Worm (Caenorhabditis elegans): ENCODE results near the gene F20A1.6.

The F20A1.6 gene

DNA sequence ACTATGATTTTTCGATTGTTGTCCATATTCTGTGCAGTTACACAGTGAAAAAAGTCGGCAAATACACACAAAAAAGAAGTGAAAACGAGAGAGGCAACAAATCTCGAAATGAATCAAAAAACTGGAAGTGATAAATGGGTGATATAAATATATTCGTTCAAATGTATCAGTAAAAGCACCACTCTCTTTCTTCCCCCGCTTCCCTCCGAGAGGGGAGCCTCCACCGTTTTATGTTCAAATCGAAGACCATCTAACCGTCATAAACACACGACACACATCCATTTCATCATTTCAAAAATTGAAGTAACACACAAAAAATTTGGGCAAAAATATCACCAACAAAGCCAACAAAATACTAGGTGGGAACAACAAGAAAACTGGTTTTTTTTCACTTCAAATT lies at the start of gene F20A1.6:
F20A1.6 (minus strand) TSS at position 101 of the 400 bp plus-strand sequence.
- no peak for TF ChIP-seq egrh-3 (GFP tag; IDR thresholded peaks at IDR 0.05)
- TF ChIP-seq Y79H2A.3 (GFP tag; conservative IDR thresholded peaks at IDR 0.05) = no peak
- TF ChIP-seq F57C9.4 (tag; optimal IDR thresholded peaks at IDR 0.05) = no peak
- no peak for TF ChIP-seq lir-1 (GFP tag; conservative IDR thresholded peaks at IDR 0.05)
- no peak for TF ChIP-seq dpl-1 (GFP tag; optimal IDR thresholded peaks at IDR 0.05)
- TF ChIP-seq ekl-4 (GFP tag; IDR thresholded peaks at IDR 0.05) = no peak
- TF ChIP-seq nfya-1 (tag; optimal IDR thresholded peaks at IDR 0.05; ENCODE audit: borderline replicate concordance, insufficient read depth) = no peak
- TF ChIP-seq ets-4 (GFP tag; optimal IDR thresholded peaks at IDR 0.05) = no peak
- no peak for TF ChIP-seq K11D2.4 (GFP tag; IDR thresholded peaks at IDR 0.05)
- no peak for TF ChIP-seq F37B4.10 (GFP tag; IDR thresholded peaks at IDR 0.05)
- TF ChIP-seq mxl-1 (tag; optimal IDR thresholded peaks at IDR 0.05) = no peak
- no peak for TF ChIP-seq let-607 (tag; optimal IDR thresholded peaks at IDR 0.05)
- no peak for TF ChIP-seq chd-7 (tag; optimal IDR thresholded peaks at IDR 0.05)
- TF ChIP-seq B0019.2 (GFP tag; conservative IDR thresholded peaks at IDR 0.05) = no peak
- no peak for TF ChIP-seq dox-1 (GFP tag; IDR thresholded peaks at IDR 0.05)
- TF ChIP-seq die-1 (tag; optimal IDR thresholded peaks at IDR 0.05) = no peak
- TF ChIP-seq F22D6.2 (tag; optimal IDR thresholded peaks at IDR 0.05) = no peak
- no peak for TF ChIP-seq ceh-79 (tag; optimal IDR thresholded peaks at IDR 0.05)
- no peak for TF ChIP-seq ztf-28 (GFP tag; IDR thresholded peaks at IDR 0.05)
- no peak for TF ChIP-seq F23B12.7 (tag; optimal IDR thresholded peaks at IDR 0.05; ENCODE audit: insufficient read depth)

DNA sequence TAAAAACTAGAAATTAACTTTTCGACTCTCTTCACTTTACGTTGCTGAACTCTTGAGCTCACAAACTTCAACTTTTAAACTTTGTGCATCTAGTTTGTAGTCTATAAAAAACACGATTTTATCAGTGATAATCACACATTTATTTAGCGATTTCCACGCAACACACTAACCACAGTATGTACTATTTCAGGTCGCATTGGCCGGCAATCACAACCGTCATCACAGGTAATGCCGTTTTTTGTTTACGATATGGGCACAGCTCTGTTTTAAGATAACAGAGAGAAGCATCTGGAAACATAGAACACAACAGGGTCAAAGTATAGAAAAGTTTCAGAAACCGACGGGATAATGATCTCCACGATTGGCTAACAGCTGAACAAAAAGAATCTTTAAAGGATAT lies 49.2 kb upstream of the F20A1.6 start:
- TF ChIP-seq snpc-3.4 (tag; optimal IDR thresholded peaks at IDR 0.05) (no peak), cebp-1 (GFP tag; IDR thresholded peaks at IDR 0.05) (0 out of 2 replicates have a peak, but pooled peaks have one; percentile 11), cebp-1 (tag; optimal IDR thresholded peaks at IDR 0.05) (peak; percentile 6), ZK185.1 (tag; optimal IDR thresholded peaks at IDR 0.05; ENCODE audit: poor library complexity, severe bottlenecking) (peak; percentile 32)

DNA sequence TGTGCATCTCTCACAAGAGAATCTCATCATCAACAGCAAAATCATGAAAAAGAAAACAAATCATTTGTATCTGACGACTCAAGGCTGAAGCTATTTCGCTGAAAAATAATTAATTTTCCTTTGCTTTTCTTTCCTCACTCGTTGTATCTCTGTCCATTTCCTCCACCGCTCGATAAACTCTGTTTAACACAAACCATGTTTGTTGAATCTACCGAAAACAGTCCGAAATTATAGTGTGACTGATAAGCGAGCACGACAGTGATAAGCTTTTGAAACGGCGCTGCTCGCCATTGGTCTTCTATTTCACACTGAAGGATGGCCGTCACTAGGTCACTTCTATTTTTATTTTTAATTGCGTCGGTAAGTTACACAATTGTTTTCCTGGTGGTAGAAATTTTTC lies 48.7 kb upstream of the F20A1.6 start, which contains the start of gene npa-1:
npa-1 (plus strand) TSS at position 142 of the 400 bp plus-strand sequence.
- TF ChIP-seq C06A6.2 (GFP tag; conservative IDR thresholded peaks at IDR 0.05) = no peak
- TF ChIP-seq atf-7 (tag; optimal IDR thresholded peaks at IDR 0.05) = no peak
- peak; percentile 80 for TF ChIP-seq nhr-80 (tag; optimal IDR thresholded peaks at IDR 0.05)
- no peak for TF ChIP-seq ztf-26 (tag; optimal IDR thresholded peaks at IDR 0.05)

DNA sequence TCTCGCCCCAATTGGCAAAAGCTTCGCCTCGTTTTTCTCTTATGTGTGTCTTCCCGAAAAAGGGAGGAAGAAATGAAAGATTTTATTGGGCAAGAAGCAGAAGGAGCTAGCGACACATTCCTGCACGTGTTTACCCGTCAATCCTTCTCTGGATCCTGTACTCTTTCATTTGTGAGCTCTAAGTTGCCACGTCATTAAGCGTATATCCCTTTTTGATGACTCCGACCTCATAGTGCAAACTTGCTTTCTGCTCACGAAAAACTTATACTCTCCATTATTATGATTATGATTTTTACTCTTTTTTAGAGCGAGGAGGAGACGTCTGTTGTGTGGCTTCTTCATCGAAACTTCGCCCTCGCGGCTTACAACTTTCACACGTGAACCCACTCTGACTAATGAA lies 45.4 kb upstream of the F20A1.6 start, which contains the start of gene F27B10.1:
F27B10.1 (plus strand) TSS at position 301 of the 400 bp plus-strand sequence.
- no peak for TF ChIP-seq nhr-120 (GFP tag; IDR thresholded peaks at IDR 0.05)

DNA sequence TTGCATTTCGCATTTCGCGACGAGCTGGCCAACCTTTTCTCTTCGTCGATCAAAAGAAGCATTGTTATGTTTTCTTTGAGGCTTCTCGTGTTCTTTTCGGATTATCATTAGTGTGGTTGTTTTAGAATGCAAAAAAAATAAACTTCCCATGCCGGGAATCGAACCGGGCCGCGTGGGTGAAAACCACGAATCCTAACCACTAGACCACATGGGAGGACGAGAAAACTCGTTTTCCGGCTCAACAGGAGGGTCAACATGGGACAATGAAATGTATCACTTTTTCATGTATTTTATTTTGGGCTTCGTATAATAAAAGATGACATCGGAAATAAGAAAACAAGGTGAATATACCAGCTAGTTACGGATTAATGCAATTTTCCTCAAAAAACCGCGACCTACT lies 42.6 kb upstream of the F20A1.6 start:
- TF ChIP-seq tlf-1 (GFP tag; optimal IDR thresholded peaks at IDR 0.05) (no peak), tbx-9 (tag; optimal IDR thresholded peaks at IDR 0.05; ENCODE audit: borderline replicate concordance) (no peak), Y67H2A.10 (GFP tag; conservative IDR thresholded peaks at IDR 0.05) (no peak), zim-3 (tag; optimal IDR thresholded peaks at IDR 0.05) (no peak), ztf-25 (GFP tag; IDR thresholded peaks at IDR 0.05) (0 out of 2 replicates have a peak, but pooled peaks have one; percentile 40), atf-7 (tag; optimal IDR thresholded peaks at IDR 0.05) (no peak), lsy-27 (tag; optimal IDR thresholded peaks at IDR 0.05; ENCODE audit: borderline replicate concordance, insufficient read depth) (no peak), C06A6.2 (GFP tag; conservative IDR thresholded peaks at IDR 0.05) (no peak), mel-28 (tag; optimal IDR thresholded peaks at IDR 0.05; ENCODE audit: borderline replicate concordance) (no peak), B0019.2 (GFP tag; conservative IDR thresholded peaks at IDR 0.05) (no peak), madf-6 (GFP tag; IDR thresholded peaks at IDR 0.05) (0 out of 2 replicates have a peak, but pooled peaks have one; percentile 11), hmg-1.2 (GFP tag; IDR thresholded peaks at IDR 0.05) (0 out of 2 replicates have a peak, but pooled peaks have one; percentile 10), athp-1 (tag; optimal IDR thresholded peaks at IDR 0.05) (no peak), snpc-4 (GFP tag; optimal IDR thresholded peaks at IDR 0.05) (no peak), snpc-4 (tag; optimal IDR thresholded peaks at IDR 0.05) (peak in 1 of 4 experiments; percentile 8), lin-26 (GFP tag; IDR thresholded peaks at IDR 0.05) (peak; percentile 55; the same call in 1 of the 2 replicates), tbp1 (GFP tag; optimal IDR thresholded peaks at IDR 0.05) (peak; percentile 85)

All from whole organism, young adult.